Worm (Caenorhabditis elegans) whole organism, L4 larva: Measurements from ENCODE around the gene C48B4.9.

Experiments used
- F10B5.3 ChIP-seq: sonication (generic microtip); optimal IDR thresholded peaks from 2 replicates; lab custom pipeline; 2016; ENCODE audit warnings: mild to moderate bottlenecking, missing genetic modification characterization, missing compliant biosample characterization
- F26F4.8 ChIP-seq: fragments of 200-800 bp; sonication (Bioruptor generic); conservative IDR thresholded peaks from 2 replicates; pipeline ENCODE4 v1.3.6; 2022; ENCODE audit warnings: missing genetic modification characterization, missing compliant biosample characterization
- F44E2.7 ChIP-seq: fragments of 200-800 bp; sonication (Bioruptor generic); IDR thresholded peaks from 2 replicates; pipeline ENCODE4 v2.1.2; 2022; ENCODE audit warnings: missing genetic modification characterization, missing compliant biosample characterization
- R02D3.7 ChIP-seq: fragments of 150-350 bp; sonication (generic microtip); optimal IDR thresholded peaks from 3 replicates; lab custom pipeline; 2014; ENCODE audit warnings: missing biosample characterization, missing genetic modification characterization
- T20F7.1 ChIP-seq: fragments of 200-800 bp; sonication (Bioruptor generic); optimal IDR thresholded peaks from 2 replicates; lab custom pipeline; 2018; ENCODE audit warnings: mild to moderate bottlenecking, missing genetic modification characterization, missing compliant biosample characterization
- Y105C5A.15 ChIP-seq: fragments of 200-800 bp; sonication (Bioruptor generic); IDR thresholded peaks from 2 replicates; pipeline ENCODE4 v1.3.6; 2022; ENCODE audit warnings: missing genetic modification characterization, missing compliant biosample characterization
- aha-1 ChIP-seq: fragments of 150-350 bp; peaks from one replicate; lab custom pipeline; 2014; ENCODE audit warnings: missing biosample characterization, missing genetic modification characterization
- ceh-20 ChIP-seq: fragments of 200-800 bp; sonication (Bioruptor generic); IDR thresholded peaks from 2 replicates; pipeline ENCODE4 v1.3.6; 2022; ENCODE audit warnings: missing genetic modification reagents, missing genetic modification characterization, missing compliant biosample characterization
- ceh-82 ChIP-seq: sonication (generic microtip); optimal IDR thresholded peaks from 2 replicates; lab custom pipeline; 2017; ENCODE audit warnings: missing biosample characterization, missing genetic modification characterization
- ces-1 ChIP-seq: fragments of 150-350 bp; sonication (generic microtip); optimal IDR thresholded peaks from 4 replicates; lab custom pipeline; 2014; ENCODE audit warnings: missing biosample characterization, missing genetic modification reagents, missing genetic modification characterization
- ctbp-1 ChIP-seq: fragments of 200-800 bp; sonication (Bioruptor generic); IDR thresholded peaks from 2 replicates; pipeline ENCODE4 v1.3.6; 2022; ENCODE audit warnings: missing genetic modification reagents, missing genetic modification characterization, missing compliant biosample characterization
- daf-8 ChIP-seq: fragments of 200-800 bp; sonication (Bioruptor generic); IDR thresholded peaks from 2 replicates; pipeline ENCODE4 v1.3.6; 2022; ENCODE audit warnings: missing genetic modification characterization, missing compliant biosample characterization
- dmd-6 ChIP-seq: fragments of 200-800 bp; sonication (Bioruptor generic); IDR thresholded peaks from 2 replicates; pipeline ENCODE4 v1.3.6; 2022; ENCODE audit warnings: missing genetic modification reagents, missing genetic modification characterization, missing compliant biosample characterization
- egl-43 ChIP-seq: fragments of 200-800 bp; sonication (Bioruptor generic); IDR thresholded peaks from 2 replicates; pipeline ENCODE4 v1.3.6; 2022; ENCODE audit warnings: missing genetic modification reagents, missing genetic modification characterization, missing compliant biosample characterization
- fkh-10 ChIP-seq: fragments of 150-350 bp; optimal IDR thresholded peaks from 2 replicates; lab custom pipeline; 2014; ENCODE audit warnings: missing biosample characterization, missing genetic modification reagents, missing genetic modification characterization
- hlh-11 ChIP-seq: fragments of 200-800 bp; sonication (Bioruptor generic); optimal IDR thresholded peaks from 2 replicates; lab custom pipeline; 2018; ENCODE audit warnings: mild to moderate bottlenecking, missing genetic modification characterization, missing compliant biosample characterization
- hlh-30 ChIP-seq: sonication (generic microtip); optimal IDR thresholded peaks from 2 replicates; lab custom pipeline; 2017; ENCODE audit warnings: antibody characterized with exemption, mild to moderate bottlenecking, missing genetic modification characterization, missing compliant biosample characterization; ENCODE audit not compliant: insufficient read depth
- hmg-1.1 ChIP-seq: fragments of 200-800 bp; sonication (Bioruptor generic); IDR thresholded peaks from 2 replicates; pipeline ENCODE4 v1.3.6; 2022; ENCODE audit warnings: missing genetic modification reagents, missing genetic modification characterization, missing compliant biosample characterization
- lim-7 ChIP-seq: fragments of 200-800 bp; sonication (Bioruptor generic); IDR thresholded peaks from 2 replicates; pipeline ENCODE4 v1.3.6; 2022; ENCODE audit warnings: missing genetic modification characterization, missing compliant biosample characterization
- lin-38 ChIP-seq: fragments of 200-800 bp; sonication (Bioruptor generic); IDR thresholded peaks from 2 replicates; pipeline ENCODE4 v1.3.6; 2022; ENCODE audit warnings: missing genetic modification reagents, missing genetic modification characterization, missing compliant biosample characterization
- lin-39 ChIP-seq: fragments of 150-350 bp; optimal IDR thresholded peaks from 2 replicates; lab custom pipeline; 2014; ENCODE audit warnings: missing biosample characterization, missing genetic modification reagents, missing genetic modification characterization
- lir-3 ChIP-seq: sonication (generic microtip); optimal IDR thresholded peaks from 2 replicates; lab custom pipeline; 2016; ENCODE audit warnings: mild to moderate bottlenecking, missing genetic modification characterization, missing compliant biosample characterization
- madf-5 ChIP-seq, 2 experiments: fragments of 200-800 bp; sonication (Bioruptor generic); IDR thresholded peaks; 2 replicates each; pipeline ENCODE4 v1.3.6; 2022; ENCODE audit warnings: missing compliant biosample characterization in 2 of 2, missing genetic modification characterization in 2 of 2
- mdl-1 ChIP-seq, 2 experiments: fragments of 150-350 bp in 1 of 2; sonication (generic microtip) in 1 of 2; optimal IDR thresholded peaks; 2 replicates each; lab custom pipeline; 2014 to 2017; ENCODE audit warnings: missing biosample characterization in 2 of 2, missing genetic modification characterization in 2 of 2
- mdt-29 ChIP-seq: fragments of 200-800 bp; sonication (Bioruptor generic); IDR thresholded peaks from 2 replicates; pipeline ENCODE4 v1.3.6; 2022; ENCODE audit warnings: missing genetic modification reagents, missing genetic modification characterization, missing compliant biosample characterization
- mep-1 ChIP-seq: fragments of 150-350 bp; sonication (generic microtip); optimal IDR thresholded peaks from 3 replicates; lab custom pipeline; 2014; ENCODE audit warnings: missing biosample characterization, missing genetic modification characterization
- mxl-2 ChIP-seq: fragments of 200-800 bp; sonication (Bioruptor generic); conservative IDR thresholded peaks from 2 replicates; pipeline ENCODE4 v1.3.6; 2022; ENCODE audit warnings: missing genetic modification reagents, missing genetic modification characterization, missing compliant biosample characterization
- nhr-102 ChIP-seq: sonication (generic microtip); optimal IDR thresholded peaks from 2 replicates; lab custom pipeline; 2016; ENCODE audit warnings: mild to moderate bottlenecking, missing genetic modification characterization, moderate library complexity, missing compliant biosample characterization
- nhr-11 ChIP-seq: fragments of 150-350 bp; optimal IDR thresholded peaks from 2 replicates; lab custom pipeline; 2014; ENCODE audit warnings: missing biosample characterization, missing genetic modification characterization
- nhr-237 ChIP-seq: sonication (generic microtip); optimal IDR thresholded peaks from 2 replicates; lab custom pipeline; 2017; ENCODE audit warnings: missing biosample characterization, missing genetic modification characterization
- nhr-6 ChIP-seq: fragments of 150-350 bp; optimal IDR thresholded peaks from 2 replicates; lab custom pipeline; 2014; ENCODE audit warnings: missing biosample characterization, missing genetic modification characterization
- pha-4 ChIP-seq, 2 experiments: fragments of 150-350 bp in 1 of 2; fragments of 200-800 bp in 1 of 2; sonication (Bioruptor generic) in 1 of 2; IDR thresholded peaks in 1 of 2; optimal IDR thresholded peaks in 1 of 2; 2 replicates each; pipeline versions ENCODE4 v1.3.6 to Lab custom; 2014 to 2022; ENCODE audit warnings: missing genetic modification characterization in 2 of 2, missing genetic modification reagents in 2 of 2, missing biosample characterization in 1 of 2, missing compliant biosample characterization in 1 of 2
- php-3 ChIP-seq: fragments of 200-800 bp; sonication (Bioruptor generic); IDR thresholded peaks from 2 replicates; pipeline ENCODE4 v1.3.6; 2022; ENCODE audit warnings: missing genetic modification reagents, missing genetic modification characterization, missing compliant biosample characterization
- pqm-1 ChIP-seq: sonication (generic microtip); optimal IDR thresholded peaks from 2 replicates; lab custom pipeline; 2017; ENCODE audit warnings: missing biosample characterization, missing genetic modification characterization
- set-16 ChIP-seq: fragments of 200-800 bp; sonication (Bioruptor generic); IDR thresholded peaks from 2 replicates; pipeline ENCODE4 v1.3.6; 2022; ENCODE audit warnings: missing genetic modification reagents, missing genetic modification characterization, missing compliant biosample characterization
- snpc-4 ChIP-seq: fragments of 150-350 bp; optimal IDR thresholded peaks from 2 replicates; lab custom pipeline; 2014; ENCODE audit warnings: missing biosample characterization, missing genetic modification characterization
- unc-62 ChIP-seq, 3 experiments: fragments of 150-350 bp in 1 of 3; sonication (generic microtip); optimal IDR thresholded peaks in 2 of 3; peaks in 1 of 3; 1 replicate in 1 of 3; 2 replicates in 2 of 3; lab custom pipeline; 2014 to 2017; ENCODE audit warnings: missing biosample characterization in 3 of 3, missing genetic modification characterization in 3 of 3, missing genetic modification reagents in 3 of 3, missing genotype in 1 of 3
- vab-7 ChIP-seq: fragments of 200-800 bp; sonication (Bioruptor generic); IDR thresholded peaks from 2 replicates; pipeline ENCODE4 v1.3.6; 2022; ENCODE audit warnings: missing genetic modification reagents, missing genetic modification characterization, missing compliant biosample characterization
- zag-1 ChIP-seq: fragments of 150-350 bp; optimal IDR thresholded peaks from 2 replicates; lab custom pipeline; 2014; ENCODE audit warnings: missing biosample characterization, missing genetic modification characterization
- zfp-2 ChIP-seq: sonication (generic microtip); optimal IDR thresholded peaks from 2 replicates; lab custom pipeline; 2016; ENCODE audit warnings: mild to moderate bottlenecking, missing genetic modification characterization, missing compliant biosample characterization
- zfp-3 ChIP-seq: fragments of 200-800 bp; sonication (Bioruptor generic); conservative IDR thresholded peaks from 2 replicates; pipeline ENCODE4 v1.3.6; 2022; ENCODE audit warnings: missing genetic modification reagents, missing genetic modification characterization, missing compliant biosample characterization

C48B4.9 gene

DNA sequence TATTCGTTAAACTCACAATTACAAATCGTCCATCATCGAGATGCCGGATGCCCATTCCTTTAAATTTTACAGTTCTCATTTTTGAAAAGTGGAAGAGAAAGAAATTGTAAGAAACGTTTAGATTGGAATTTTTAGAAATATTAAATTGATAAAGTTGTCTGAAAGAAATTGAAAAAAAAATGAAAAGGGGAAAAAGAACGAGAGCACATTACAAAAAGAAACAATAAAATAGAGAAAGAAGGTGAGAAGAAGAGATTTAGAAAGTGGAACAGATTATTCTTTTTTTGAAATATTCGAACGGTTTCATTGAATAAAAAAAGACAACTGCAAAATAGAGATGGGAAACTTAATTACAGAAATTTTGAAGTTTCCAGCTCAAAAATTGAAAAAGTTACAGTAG, 2.0 kb downstream of the C48B4.9 start, which contains the start of gene C48B4.8:
C48B4.8 (minus strand) TSS at position 101 of the 400 bp plus-strand sequence.
- no peak for TF ChIP-seq vab-7
- TF ChIP-seq zag-1 (tag; lab: Kevin White, UChicago) = no peak
- no peak for TF ChIP-seq set-16 (GFP tag; lab: Robert Waterston, UW)

DNA sequence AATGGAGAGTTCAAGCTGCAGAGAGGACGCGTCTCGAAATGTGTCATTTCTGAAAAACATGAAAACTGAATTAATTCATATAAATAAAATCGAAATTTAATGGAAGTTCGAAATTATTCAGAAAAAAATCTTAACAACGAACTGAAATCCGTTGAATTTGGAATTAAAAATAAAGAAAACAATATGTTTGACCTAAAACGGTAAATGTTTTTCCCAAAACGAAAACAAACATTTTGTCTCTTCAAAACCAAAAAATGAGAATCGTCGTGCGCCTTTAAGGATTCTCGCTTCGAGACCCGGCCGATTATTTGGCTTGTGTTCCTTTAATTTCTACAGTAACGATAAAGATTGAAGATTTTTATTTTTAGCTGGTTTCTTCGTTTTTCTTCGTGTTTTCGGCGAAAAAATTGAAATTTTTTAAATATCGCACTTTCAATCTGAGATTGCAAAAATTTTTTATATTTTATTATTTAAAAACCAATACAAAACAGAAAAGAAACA, 3.7 kb downstream of the C48B4.9 start, which contains the start of gene C48B4.7:
C48B4.7 (minus strand) TSS at position 51 of the 501 bp plus-strand sequence.
- TF ChIP-seq lin-38 (GFP tag; lab: Robert Waterston, UW) (0 out of 2 replicates have a peak, but pooled peaks have one; percentile 24), mxl-2 (GFP tag; lab: Robert Waterston, UW) (no peak), daf-8 (no peak)

DNA sequence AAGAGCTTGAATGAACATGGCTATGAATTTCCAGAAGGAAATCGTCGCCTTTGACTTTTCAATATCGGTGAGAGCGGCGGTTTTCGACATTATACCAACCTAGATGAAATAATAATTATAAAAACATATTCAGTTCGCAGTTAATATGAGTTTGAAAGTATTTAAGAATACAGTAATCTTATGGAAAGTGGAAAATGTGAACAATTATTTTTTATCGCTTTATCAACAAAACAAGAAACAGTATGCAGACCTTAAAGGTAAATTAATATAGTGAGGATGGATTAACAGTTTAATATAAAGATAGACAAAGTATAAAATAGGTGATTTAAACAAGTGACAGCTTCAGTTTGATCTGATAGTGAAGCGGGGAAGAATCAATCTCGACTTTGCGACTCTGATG, 4.7 kb downstream of the C48B4.9 start, which contains the start of gene C48B4.6:
C48B4.6 (minus strand) TSS at position 101 of the 400 bp plus-strand sequence.
- no peak for TF ChIP-seq mdt-29
- no peak for TF ChIP-seq hlh-30
- TF ChIP-seq dmd-6 (GFP tag; lab: Robert Waterston, UW) = no peak
- TF ChIP-seq ceh-20 (GFP tag; lab: Robert Waterston, UW) = no peak
- TF ChIP-seq ceh-82 (tag; lab: Kevin White, UChicago) = no peak
- TF ChIP-seq Y105C5A.15 (GFP tag; lab: Robert Waterston, UW) = no peak
- no peak for TF ChIP-seq hmg-1.1 (GFP tag; lab: Robert Waterston, UW)
- no peak for TF ChIP-seq unc-62 (GFP tag; optimal IDR thresholded peaks at IDR 0.05 in 1 of 2; lab: Kevin White, UChicago)
- TF ChIP-seq unc-62 (tag; optimal IDR thresholded peaks at IDR 0.05; lab: Kevin White, UChicago) = no peak
- TF ChIP-seq lim-7 (GFP tag; lab: Robert Waterston, UW) = no peak
- TF ChIP-seq nhr-11 (tag; lab: Kevin White, UChicago) = no peak
- TF ChIP-seq lir-3 (tag; lab: Kevin White, UChicago) = no peak
- TF ChIP-seq T20F7.1 = no peak
- no peak for TF ChIP-seq nhr-237 (tag; lab: Kevin White, UChicago)
- TF ChIP-seq aha-1 (tag; lab: Kevin White, UChicago) = no peak
- no peak for TF ChIP-seq zfp-2 (tag; lab: Kevin White, UChicago)
- TF ChIP-seq zfp-3 (GFP tag; lab: Robert Waterston, UW) = no peak
- no peak for TF ChIP-seq F44E2.7 (GFP tag; lab: Robert Waterston, UW)
- no peak for TF ChIP-seq php-3 (GFP tag; lab: Robert Waterston, UW)

DNA sequence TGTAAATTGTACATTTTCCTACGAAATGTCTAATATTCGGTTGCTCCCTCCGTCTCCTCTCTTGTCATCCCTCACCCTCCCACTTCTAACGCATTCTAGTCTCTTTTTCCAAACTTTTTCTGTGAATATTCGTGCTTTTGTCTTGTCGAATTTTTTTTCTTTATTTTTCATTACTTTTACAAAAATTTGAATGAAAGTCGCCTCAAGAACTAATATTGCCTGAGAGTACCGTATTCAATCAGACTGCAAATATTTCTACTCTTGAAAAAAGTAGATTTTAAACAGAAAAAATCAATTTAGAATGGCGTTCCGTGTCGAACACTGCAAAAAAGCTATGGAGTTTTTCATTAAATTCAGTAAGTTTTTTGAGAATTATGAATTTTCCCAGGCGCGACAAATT, 6.8 kb downstream of the C48B4.9 start, which contains the start of gene ZK1098.11:
ZK1098.11 (plus strand) TSS at position 301 of the 400 bp plus-strand sequence.
- no peak for TF ChIP-seq egl-43 (GFP tag; lab: Robert Waterston, UW)

DNA sequence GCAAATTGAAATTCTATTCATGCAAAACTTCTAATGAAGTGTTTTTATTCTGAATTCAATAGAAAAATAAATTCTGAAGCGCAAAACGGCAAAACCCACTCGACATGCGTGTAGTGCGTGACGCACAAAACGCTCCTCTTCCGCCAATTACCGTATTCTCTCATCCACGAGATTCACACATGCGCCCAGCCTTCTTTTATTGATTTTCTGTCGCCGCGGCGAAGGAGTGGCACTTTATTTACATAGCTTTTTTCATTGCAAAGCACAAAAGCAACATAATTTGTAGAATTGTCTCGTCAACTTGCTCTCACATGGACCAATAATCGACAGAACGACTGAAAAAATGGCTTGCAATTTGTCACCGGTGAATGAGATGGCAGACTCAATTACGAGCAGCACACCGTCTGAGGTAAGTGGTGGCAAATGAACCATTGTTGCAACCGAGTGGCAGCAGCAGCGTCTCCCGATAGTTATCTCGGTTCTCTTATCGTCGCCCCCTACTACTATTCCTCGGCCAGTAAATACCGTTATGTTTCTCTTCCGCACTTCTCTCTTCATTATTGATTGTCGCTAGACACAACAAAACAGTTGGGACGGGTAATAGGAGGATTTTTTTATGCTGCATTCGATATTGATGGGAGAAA, 17.0 kb downstream of the C48B4.9 start, which contains the start of gene unc-16:
unc-16 (plus strand) TSS at position 243 of the 644 bp plus-strand sequence.
- TF ChIP-seq hlh-11 (peak; percentile 90), nhr-6 (tag; lab: Kevin White, UChicago) (peak; percentile 70), fkh-10 (GFP tag; lab: Kevin White, UChicago) (peak; percentile 91), mep-1 (tag; lab: Kevin White, UChicago) (peak; percentile 94), egl-43 (GFP tag; lab: Robert Waterston, UW) (no peak; the same call in 1 of the 2 replicates), lin-39 (tag; lab: Kevin White, UChicago) (no peak), madf-5 (GFP tag; IDR thresholded peaks at IDR 0.05; lab: Robert Waterston, UW) (no peak), F26F4.8 (no peak), mdl-1 (tag; optimal IDR thresholded peaks at IDR 0.05; lab: Kevin White, UChicago) (peak; percentile 83 to 97), snpc-4 (tag; lab: Kevin White, UChicago) (no peak), hmg-1.1 (GFP tag; lab: Robert Waterston, UW) (peak; percentile 93), pqm-1 (tag; lab: Kevin White, UChicago) (peak; percentile 30), pha-4 (GFP tag; IDR thresholded peaks at IDR 0.05; lab: Robert Waterston, UW) (peak; percentile 59; the same call in 1 of the 2 replicates), pha-4 (tag; optimal IDR thresholded peaks at IDR 0.05; lab: Kevin White, UChicago) (peak; percentile 82), dmd-6 (GFP tag; lab: Robert Waterston, UW) (peak; percentile 71), F10B5.3 (tag; lab: Kevin White, UChicago) (peak; percentile 20), R02D3.7 (tag; lab: Kevin White, UChicago) (no peak), Y105C5A.15 (GFP tag; lab: Robert Waterston, UW) (no peak), ctbp-1 (GFP tag; lab: Robert Waterston, UW) (peak; percentile 68; the same call in 1 of the 2 replicates), ces-1 (GFP tag; lab: Kevin White, UChicago) (no peak), nhr-102 (tag; lab: Kevin White, UChicago) (peak; percentile 51), T20F7.1 (peak; percentile 82), mdt-29 (0 out of 2 replicates have a peak, but pooled peaks have one; percentile 54)
